Fruit fly (Drosophila melanogaster): ENCODE results near the gene CG31548.

- no peak for TF ChIP-seq h (optimal IDR thresholded peaks at IDR 0.05)
- no peak for TF ChIP-seq Myc (optimal IDR thresholded peaks at IDR 0.05)
- TF ChIP-seq psq (optimal IDR thresholded peaks at IDR 0.05), result no peak
- no peak for TF ChIP-seq insv (optimal IDR thresholded peaks at IDR 0.05)
- TF ChIP-seq ttk (optimal IDR thresholded peaks at IDR 0.05), result no peak
- no peak for TF ChIP-seq Sin3A (optimal IDR thresholded peaks at IDR 0.05)
Observed at dm6 chr3R:5606477-5606876, 30.2 kb downstream of the CG31548 start, which contains the start of gene asl.

Measured in Kc167 (cell line).